Fruit fly (Drosophila melanogaster): ENCODE measurements around the gene Cyp12a5.
A peak's percentile ranks its signal among the peaks of the same experiment; 100 is the strongest.

The Cyp12a5 gene

dm6 chr3R:19096299-19097048 lies 36.0 kb upstream of the Cyp12a5 start, which contains the start of gene CG6040:
Gene CG6040, plus strand, starts transcription at chr3R:19096961.
- TF ChIP-seq HLH106 (tag; optimal IDR thresholded peaks at IDR 0.05) (no peak), dmrt93B (GFP tag; optimal IDR thresholded peaks at IDR 0.05) (no peak), Myc (optimal IDR thresholded peaks at IDR 0.05) (peak; percentile 50), dl (GFP tag; optimal IDR thresholded peaks at IDR 0.05; ENCODE audit: insufficient read depth in 1 of 2, partially characterized antibody in 2 of 2) (no peak), jim (GFP tag; optimal IDR thresholded peaks at IDR 0.05) (peak; percentile 68), Mio (GFP tag; optimal IDR thresholded peaks at IDR 0.05) (no peak), Hnf4 (GFP tag; optimal IDR thresholded peaks at IDR 0.05) (peak; percentile 7), OdsH (GFP tag; optimal IDR thresholded peaks at IDR 0.05) (no peak), brk (GFP tag; optimal IDR thresholded peaks at IDR 0.05) (no peak), tai (GFP tag; optimal IDR thresholded peaks at IDR 0.05) (peak; percentile 57), N (GFP tag; optimal IDR thresholded peaks at IDR 0.05) (no peak), CG9705 (GFP tag; optimal IDR thresholded peaks at IDR 0.05) (peak; percentile 1), Dif (GFP tag; optimal IDR thresholded peaks at IDR 0.05; ENCODE audit: partially characterized antibody) (peak; percentile 59), h (GFP tag; optimal IDR thresholded peaks at IDR 0.05) (peak; percentile 9), Hr78 (GFP tag; optimal IDR thresholded peaks at IDR 0.05) (no peak), pan (optimal IDR thresholded peaks at IDR 0.05) (no peak), foxo (GFP tag; optimal IDR thresholded peaks at IDR 0.05) (no peak), CG32264 (GFP tag; optimal IDR thresholded peaks at IDR 0.05) (no peak), Jra (GFP tag; optimal IDR thresholded peaks at IDR 0.05) (no peak), usp (GFP tag; optimal IDR thresholded peaks at IDR 0.05) (no peak), rgr (GFP tag; optimal IDR thresholded peaks at IDR 0.05) (no peak), Vsx2 (GFP tag; optimal IDR thresholded peaks at IDR 0.05; ENCODE audit: partially characterized antibody) (peak; percentile 43), Hr83 (GFP tag; optimal IDR thresholded peaks at IDR 0.05; ENCODE audit: poor library complexity, severe bottlenecking) (peak; percentile 7), Rel (GFP tag; optimal IDR thresholded peaks at IDR 0.05) (no peak), Rel (tag; optimal IDR thresholded peaks at IDR 0.05) (peak; percentile 55), Sp1 (GFP tag; optimal IDR thresholded peaks at IDR 0.05) (peak; percentile 43), Abd-B (GFP tag; optimal IDR thresholded peaks at IDR 0.05) (no peak), br (GFP tag; optimal IDR thresholded peaks at IDR 0.05) (peak; percentile 27), sage (GFP tag; optimal IDR thresholded peaks at IDR 0.05) (no peak), CrebA (GFP tag; optimal IDR thresholded peaks at IDR 0.05; ENCODE audit: borderline replicate concordance) (no peak), ey (GFP tag; optimal IDR thresholded peaks at IDR 0.05) (peak; percentile 11), GATAd (GFP tag; optimal IDR thresholded peaks at IDR 0.05) (no peak), sv (GFP tag; optimal IDR thresholded peaks at IDR 0.05) (peak; percentile 55), woc (GFP tag; optimal IDR thresholded peaks at IDR 0.05) (no peak), dsf (GFP tag; optimal IDR thresholded peaks at IDR 0.05; ENCODE audit: borderline replicate concordance) (no peak), fru (GFP tag; optimal IDR thresholded peaks at IDR 0.05) (no peak), Dfd (GFP tag; optimal IDR thresholded peaks at IDR 0.05) (no peak), psq (GFP tag; optimal IDR thresholded peaks at IDR 0.05) (no peak), lola (GFP tag; optimal IDR thresholded peaks at IDR 0.05) (no peak)

dm6 chr3R:19098272-19098671 lies 34.2 kb upstream of the Cyp12a5 start:
- no peak for TF ChIP-seq Hr83 (GFP tag; optimal IDR thresholded peaks at IDR 0.05; ENCODE audit: poor library complexity, severe bottlenecking)
- TF ChIP-seq dl (GFP tag; optimal IDR thresholded peaks at IDR 0.05; ENCODE audit: insufficient read depth in 1 of 2, partially characterized antibody in 2 of 2) = no peak
- TF ChIP-seq rgr (GFP tag; optimal IDR thresholded peaks at IDR 0.05) = no peak
- TF ChIP-seq woc (GFP tag; optimal IDR thresholded peaks at IDR 0.05) = no peak
- TF ChIP-seq jim (GFP tag; optimal IDR thresholded peaks at IDR 0.05) = no peak

All from whole organism, wandering third instar larva.